Worm (Caenorhabditis elegans) whole organism, L4/young adult: ENCODE data around the gene C54C6.5.

Source experiments
- W03F9.2 ChIP-seq: fragments of 150-350 bp; optimal IDR thresholded peaks from 2 replicates; lab custom pipeline; 2014; ENCODE audit warnings: missing biosample characterization, missing genetic modification characterization
- dao-5 ChIP-seq: sonication (generic microtip); optimal IDR thresholded peaks from 2 replicates; lab custom pipeline; 2016; ENCODE audit warnings: missing genotype, missing genetic modification characterization, moderate library complexity, missing compliant biosample characterization
- him-1 ChIP-seq: sonication (generic microtip); optimal IDR thresholded peaks from 2 replicates; lab custom pipeline; 2016; ENCODE audit warnings: missing genotype, missing genetic modification reagents, missing genetic modification characterization, missing compliant biosample characterization

DNA sequence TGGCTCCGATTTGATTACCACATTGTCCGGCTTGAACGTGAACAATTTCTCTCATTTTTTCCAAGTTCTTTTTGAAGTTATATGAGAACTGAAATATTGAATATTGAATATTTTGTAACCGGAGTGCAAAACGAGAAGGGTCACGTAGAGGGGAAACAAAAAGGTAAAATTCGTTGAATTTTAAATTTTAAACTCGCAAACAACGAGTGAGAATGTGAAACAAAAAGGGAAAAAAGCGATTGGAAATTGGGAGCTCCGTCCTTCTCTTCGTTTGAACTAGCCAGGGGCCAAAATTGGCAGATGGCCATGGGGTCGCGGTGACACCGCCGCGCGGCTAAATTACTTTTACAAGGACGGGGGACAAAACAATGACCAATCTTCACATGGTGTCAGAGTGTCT, 8.1 kb downstream of the C54C6.5 start, which contains the start of gene ben-1:
- TF ChIP-seq him-1 (tag; lab: Kevin White, UChicago) (no peak), W03F9.2 (tag; lab: Kevin White, UChicago) (no peak), dao-5 (tag; lab: Kevin White, UChicago) (no peak)
